Worm (Caenorhabditis elegans) whole organism, L3 larva: Measurements from ENCODE around the gene dars-2.

ENCODE experiments used
- aly-2 ChIP-seq: fragments of 150-350 bp; optimal IDR thresholded peaks from 2 replicates; lab custom pipeline; 2014; ENCODE audit warnings: missing biosample characterization, missing genetic modification characterization
- ceh-82 ChIP-seq: fragments of 150-350 bp; optimal IDR thresholded peaks from 2 replicates; lab custom pipeline; 2014; ENCODE audit warnings: missing biosample characterization, missing genetic modification characterization
- fos-1 ChIP-seq: fragments of 150-350 bp; optimal IDR thresholded peaks from 2 replicates; lab custom pipeline; 2014; ENCODE audit warnings: missing biosample characterization, missing genetic modification characterization
- mdl-1 ChIP-seq: fragments of 150-350 bp; optimal IDR thresholded peaks from 2 replicates; lab custom pipeline; 2014; ENCODE audit warnings: missing biosample characterization, missing genetic modification characterization
- pqm-1 ChIP-seq: fragments of 150-350 bp; optimal IDR thresholded peaks from 2 replicates; lab custom pipeline; 2017; ENCODE audit warnings: missing biosample characterization, missing genetic modification characterization, inconsistent platforms
- skn-1 ChIP-seq: fragments of 150-350 bp; optimal IDR thresholded peaks from 2 replicates; lab custom pipeline; 2014; ENCODE audit warnings: missing biosample characterization, missing genetic modification characterization

DNA sequence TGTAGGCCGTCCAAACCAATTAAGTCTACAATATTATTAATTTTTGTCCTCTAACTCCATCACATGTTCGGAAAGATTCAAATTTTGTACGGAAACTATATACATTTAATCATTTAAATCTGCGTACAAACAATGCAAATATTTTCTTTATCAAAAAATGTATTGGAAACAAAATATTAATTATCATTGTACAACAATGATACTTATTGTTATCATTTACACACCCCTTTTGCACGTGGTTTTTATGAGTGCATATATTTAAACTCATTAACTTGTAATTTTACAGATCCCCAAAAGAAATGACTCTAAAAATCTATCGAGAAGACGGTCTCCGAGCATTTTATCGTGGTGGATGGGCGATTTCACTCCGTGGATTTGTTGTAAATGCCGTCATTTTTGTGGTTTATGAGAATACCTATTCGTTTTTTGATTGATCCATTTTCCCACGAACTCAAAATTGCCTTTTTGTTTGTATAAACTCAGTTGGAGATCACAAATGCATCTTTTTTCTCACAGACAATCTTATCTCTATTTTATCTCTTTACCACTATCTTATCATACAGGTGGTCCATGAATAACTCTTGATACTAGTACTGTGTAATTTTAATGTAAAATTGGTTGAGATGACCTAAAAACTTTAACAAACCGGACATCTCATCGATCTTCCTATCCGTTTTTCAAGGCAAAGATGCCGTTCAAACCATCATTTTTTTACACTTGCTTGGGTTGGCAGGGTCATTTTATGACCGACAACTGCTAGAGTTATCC lies 37.5 kb downstream of the dars-2 start:
- TF ChIP-seq ceh-82 (tag; lab: Kevin White, UChicago) (no peak), skn-1 (tag; lab: Kevin White, UChicago) (no peak), pqm-1 (tag; lab: Kevin White, UChicago) (peak; percentile 48), aly-2 (tag; lab: Kevin White, UChicago) (no peak), fos-1 (no peak), mdl-1 (tag; lab: Kevin White, UChicago) (no peak)
